Fruit fly (Drosophila melanogaster) whole organism, pupa: Measurements from ENCODE around the gene CG13051.

Experiments
- CG10348 ChIP-seq: fragments of 200-800 bp; sonication (Bioruptor generic); IDR thresholded peaks from 2 replicates; pipeline ENCODE4 v1.3.6; 2022; ENCODE audit warnings: missing biosample characterization, missing genetic modification characterization
- CG12605 ChIP-seq: fragments of 200-800 bp; sonication (Bioruptor generic); IDR thresholded peaks from 2 replicates; pipeline ENCODE4 v1.3.6; 2022; ENCODE audit warnings: missing biosample characterization, missing genetic modification characterization
- CG13204 ChIP-seq: fragments of 200-800 bp; sonication (Bioruptor generic); optimal IDR thresholded peaks from 2 replicates; lab custom pipeline; 2018; ENCODE audit warnings: missing biosample characterization, mild to moderate bottlenecking, missing genetic modification characterization, moderate library complexity
- CG14655 ChIP-seq: fragments of 200-800 bp; sonication (Bioruptor generic); optimal IDR thresholded peaks from 3 replicates; lab custom pipeline; 2017; ENCODE audit warnings: mild to moderate bottlenecking, missing biosample characterization, missing genetic modification reagents, missing genetic modification characterization
- CG15710 ChIP-seq: fragments of 200-800 bp; sonication (Bioruptor generic); optimal IDR thresholded peaks from 2 replicates; lab custom pipeline; 2018; ENCODE audit warnings: missing biosample characterization, mild to moderate bottlenecking, missing genetic modification characterization, moderate library complexity
- CG17806 ChIP-seq: fragments of 200-800 bp; sonication (Bioruptor generic); optimal IDR thresholded peaks from 2 replicates; lab custom pipeline; 2018; ENCODE audit warnings: missing biosample characterization, mild to moderate bottlenecking, missing genetic modification characterization, moderate library complexity
- CG32121 ChIP-seq: fragments of 200-800 bp; sonication (Bioruptor generic); IDR thresholded peaks from 2 replicates; pipeline ENCODE4 v1.3.6; 2022; ENCODE audit warnings: missing biosample characterization, missing genetic modification characterization
- CG34367 ChIP-seq: fragments of 200-800 bp; sonication (Bioruptor generic); optimal IDR thresholded peaks from 2 replicates; lab custom pipeline; 2018; ENCODE audit warnings: missing biosample characterization, mild to moderate bottlenecking, missing genetic modification characterization
- CG4496 ChIP-seq: fragments of 200-800 bp; sonication (Bioruptor generic); IDR thresholded peaks from 3 replicates; pipeline ENCODE4 v1.3.6; 2022; ENCODE audit warnings: missing biosample characterization, missing genetic modification characterization
- CG8159 ChIP-seq: fragments of 200-800 bp; sonication (Bioruptor generic); optimal IDR thresholded peaks from 3 replicates; lab custom pipeline; 2018; ENCODE audit warnings: missing biosample characterization, mild to moderate bottlenecking, missing genetic modification characterization, moderate library complexity
- CG8301 ChIP-seq: fragments of 200-800 bp; sonication (Bioruptor generic); optimal IDR thresholded peaks from 2 replicates; lab custom pipeline; 2018; ENCODE audit warnings: missing biosample characterization, mild to moderate bottlenecking, missing genetic modification characterization
- CG9948 ChIP-seq: fragments of 200-800 bp; sonication (Bioruptor generic); optimal IDR thresholded peaks from 2 replicates; lab custom pipeline; 2018; ENCODE audit warnings: missing biosample characterization, mild to moderate bottlenecking, missing genetic modification characterization, moderate library complexity
- D1 ChIP-seq: fragments of 200-800 bp; sonication (Bioruptor generic); optimal IDR thresholded peaks from 2 replicates; lab custom pipeline; 2018; ENCODE audit warnings: missing biosample characterization, mild to moderate bottlenecking, missing genetic modification characterization, moderate library complexity
- EcR ChIP-seq: fragments of 200-800 bp; sonication (Bioruptor generic); optimal IDR thresholded peaks from 3 replicates; lab custom pipeline; 2019; ENCODE audit warnings: missing biosample characterization, missing genetic modification characterization, mild to moderate bottlenecking, moderate library complexity, missing genetic modification reagents
- Ets98B ChIP-seq: fragments of 200-800 bp; sonication (Bioruptor generic); IDR thresholded peaks from 2 replicates; pipeline ENCODE4 v1.3.6; 2022; ENCODE audit warnings: missing biosample characterization, missing genetic modification characterization
- Pif1A ChIP-seq: fragments of 200-800 bp; sonication (Bioruptor generic); optimal IDR thresholded peaks from 3 replicates; lab custom pipeline; 2016; ENCODE audit warnings: missing biosample characterization, missing genetic modification characterization
- Pif1B ChIP-seq: fragments of 200-800 bp; sonication (Bioruptor generic); optimal IDR thresholded peaks from 3 replicates; lab custom pipeline; 2016; ENCODE audit warnings: missing biosample characterization, missing genetic modification characterization
- Snoo ChIP-seq: fragments of 200-800 bp; sonication (Bioruptor generic); optimal IDR thresholded peaks from 3 replicates; lab custom pipeline; 2017; ENCODE audit warnings: missing biosample characterization, mild to moderate bottlenecking, missing genetic modification characterization, inconsistent platforms
- fd96Ca ChIP-seq: fragments of 200-800 bp; sonication (Bioruptor generic); IDR thresholded peaks from 3 replicates; pipeline ENCODE4 v1.3.6; 2022; ENCODE audit warnings: missing biosample characterization, missing genetic modification characterization
- gl ChIP-seq: fragments of 200-800 bp; sonication (Bioruptor generic); optimal IDR thresholded peaks from 2 replicates; lab custom pipeline; 2018; ENCODE audit warnings: missing biosample characterization, mild to moderate bottlenecking, missing genetic modification characterization
- rn ChIP-seq: fragments of 200-800 bp; sonication (Bioruptor generic); IDR thresholded peaks from 2 replicates; pipeline ENCODE4 v1.3.6; 2022; ENCODE audit warnings: missing biosample characterization, missing genetic modification characterization

CG13051 gene

dm6 chr3L:16221800-16222199 is 43.1 kb downstream of the CG13051 start:
- no peak for TF ChIP-seq EcR
- TF ChIP-seq CG12605 (GFP tag; lab: Robert Waterston, UW) = no peak
- no peak for TF ChIP-seq fd96Ca (GFP tag; lab: Robert Waterston, UW)
- no peak for TF ChIP-seq CG8301
- TF ChIP-seq CG15710 (tag; lab: Kevin White, UChicago) = no peak
- no peak for TF ChIP-seq CG32121 (GFP tag; lab: Robert Waterston, UW)
- TF ChIP-seq Snoo (tag; lab: Kevin White, UChicago) = no peak
- TF ChIP-seq CG8159 = no peak
- no peak for TF ChIP-seq CG10348 (GFP tag; lab: Robert Waterston, UW)
- TF ChIP-seq, all 21 proteins: peak for 0

DNA sequence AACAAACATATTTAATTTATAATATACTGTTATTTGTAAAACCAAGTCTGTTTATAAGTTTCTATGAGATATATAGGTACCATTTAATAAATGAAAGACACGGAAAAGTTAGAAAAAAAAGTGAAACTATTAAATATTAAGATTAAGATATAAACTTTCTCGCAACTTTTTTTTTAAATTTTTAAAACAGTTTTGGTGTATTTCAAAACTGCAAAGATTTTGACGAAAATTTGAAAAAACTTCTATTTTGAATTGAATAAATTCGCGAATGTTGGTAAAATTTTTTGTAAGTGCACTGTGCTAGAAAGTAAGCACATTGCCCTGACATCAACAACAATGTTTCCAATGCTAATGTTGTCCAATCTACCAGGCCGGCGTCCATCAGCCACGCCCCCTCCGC is 43.6 kb downstream of the CG13051 start:
- TF ChIP-seq CG14655 (GFP tag; lab: Kevin White, UChicago) = peak; percentile 66
- no peak for TF ChIP-seq CG10348 (GFP tag; lab: Robert Waterston, UW)
- TF ChIP-seq, all 21 proteins: peak for 1

dm6 chr3L:16217935-16218334 is 47.0 kb downstream of the CG13051 start:
- TF ChIP-seq CG9948 (tag; lab: Kevin White, UChicago) (peak; percentile 60), CG32121 (GFP tag; lab: Robert Waterston, UW) (no peak), D1 (tag; lab: Kevin White, UChicago) (no peak), Snoo (tag; lab: Kevin White, UChicago) (no peak), CG12605 (GFP tag; lab: Robert Waterston, UW) (peak; percentile 63), gl (tag; lab: Kevin White, UChicago) (no peak), EcR (no peak), CG34367 (tag; lab: Kevin White, UChicago) (peak; percentile 45), CG17806 (peak; percentile 59), Pif1B (GFP tag; lab: Kevin White, UChicago) (peak; percentile 41), CG8301 (peak; percentile 77), fd96Ca (GFP tag; lab: Robert Waterston, UW) (0 out of 3 replicates have a peak, but pooled peaks have one; percentile 8), CG10348 (GFP tag; lab: Robert Waterston, UW) (no peak), CG15710 (tag; lab: Kevin White, UChicago) (peak; percentile 21), CG13204 (no peak), CG8159 (peak; percentile 39), rn (GFP tag; lab: Robert Waterston, UW) (peak; percentile 4; the same call in 1 of the 2 replicates), CG14655 (GFP tag; lab: Kevin White, UChicago) (peak; percentile 79), Pif1A (GFP tag; lab: Kevin White, UChicago) (peak; percentile 52), Ets98B (GFP tag; lab: Robert Waterston, UW) (peak; percentile 82), CG4496 (GFP tag; lab: Robert Waterston, UW) (peak; percentile 64; the same call in 2 of the 3 replicates)

DNA sequence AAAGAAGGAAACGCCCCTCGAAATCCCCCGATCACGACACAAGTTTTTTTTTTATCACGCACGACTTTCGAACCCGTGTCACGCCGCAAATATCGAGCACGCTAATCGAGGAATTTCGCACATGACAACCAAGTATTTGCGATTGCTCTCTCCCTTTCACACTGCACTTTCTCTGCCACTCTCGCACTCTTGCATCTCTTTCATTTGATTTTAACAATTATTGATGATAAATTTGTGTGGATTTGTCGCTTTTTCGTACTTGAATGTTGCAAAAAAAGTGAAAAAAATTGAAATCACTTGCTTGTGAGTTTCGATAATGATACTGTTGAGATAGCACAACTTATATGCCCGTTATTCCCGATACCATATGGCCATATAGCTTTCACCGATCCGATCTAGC is 47.7 kb downstream of the CG13051 start, which contains the start of gene CG13073:
Gene CG13073 (minus strand): TSS at position 101 of the 400 bp plus-strand sequence.
- no peak for TF ChIP-seq CG14655 (GFP tag; lab: Kevin White, UChicago)
- TF ChIP-seq CG9948 (tag; lab: Kevin White, UChicago) = no peak
- TF ChIP-seq D1 (tag; lab: Kevin White, UChicago) = no peak
- no peak for TF ChIP-seq CG8159
- TF ChIP-seq CG34367 (tag; lab: Kevin White, UChicago) = no peak
- no peak for TF ChIP-seq Pif1A (GFP tag; lab: Kevin White, UChicago)
- TF ChIP-seq CG8301 = no peak
- no peak for TF ChIP-seq gl (tag; lab: Kevin White, UChicago)
- no peak for TF ChIP-seq EcR
- no peak for TF ChIP-seq rn (GFP tag; lab: Robert Waterston, UW)
- no peak for TF ChIP-seq CG13204
- no peak; the same call in 2 of the 3 replicates for TF ChIP-seq CG4496 (GFP tag; lab: Robert Waterston, UW)
- TF ChIP-seq Pif1B (GFP tag; lab: Kevin White, UChicago) = no peak
- TF ChIP-seq CG12605 (GFP tag; lab: Robert Waterston, UW) = no peak
- TF ChIP-seq CG15710 (tag; lab: Kevin White, UChicago) = no peak

dm6 chr3L:16215816-16216215 is 49.1 kb downstream of the CG13051 start:
- TF ChIP-seq CG10348 (GFP tag; lab: Robert Waterston, UW) (no peak), rn (GFP tag; lab: Robert Waterston, UW) (no peak), CG17806 (no peak), Ets98B (GFP tag; lab: Robert Waterston, UW) (no peak), CG8159 (no peak), D1 (tag; lab: Kevin White, UChicago) (no peak), CG32121 (GFP tag; lab: Robert Waterston, UW) (no peak), CG34367 (tag; lab: Kevin White, UChicago) (no peak), CG15710 (tag; lab: Kevin White, UChicago) (no peak), EcR (no peak), CG13204 (no peak), Pif1A (GFP tag; lab: Kevin White, UChicago) (no peak), gl (tag; lab: Kevin White, UChicago) (no peak), CG9948 (tag; lab: Kevin White, UChicago) (no peak), CG4496 (GFP tag; lab: Robert Waterston, UW) (no peak)

dm6 chr3L:16215411-16215810 is 49.5 kb downstream of the CG13051 start:
- TF ChIP-seq CG9948 (tag; lab: Kevin White, UChicago) = no peak
- peak; percentile 36 for TF ChIP-seq CG8159
